Worm (Caenorhabditis elegans): ENCODE measurements around the gene dph-7.

- TF ChIP-seq nhr-237 (tag; optimal IDR thresholded peaks at IDR 0.05) (no peak), pqm-1 (tag; optimal IDR thresholded peaks at IDR 0.05) (no peak), snpc-4 (tag; optimal IDR thresholded peaks at IDR 0.05) (no peak), ama-1 (optimal IDR thresholded peaks at IDR 0.05) (no peak), tbx-2 (tag; optimal IDR thresholded peaks at IDR 0.05) (no peak), efl-1 (optimal IDR thresholded peaks at IDR 0.05) (no peak), efl-1 (GFP tag; optimal IDR thresholded peaks at IDR 0.05 in 1 of 2) (no peak), nhr-28 (tag; optimal IDR thresholded peaks at IDR 0.05) (no peak), unc-62 (GFP tag; optimal IDR thresholded peaks at IDR 0.05) (no peak), lin-15B (tag; optimal IDR thresholded peaks at IDR 0.05) (no peak), swsn-7 (tag; optimal IDR thresholded peaks at IDR 0.05) (no peak), lin-39 (tag; optimal IDR thresholded peaks at IDR 0.05) (no peak)
These were observed 24.7 kb downstream of the dph-7 start, which contains the start of gene F53A2.3 for ce11 chrIII:13339672-13340071.

Data from whole organism, L1 larva.